Fruit fly (Drosophila melanogaster) whole organism, embryonic: ENCODE data around the gene Rab7.

Experiments
- CG10321 ChIP-seq: fragments of 200-800 bp; sonication (Bioruptor generic); IDR thresholded peaks from 2 replicates; pipeline ENCODE4 v1.3.6; 2022; ENCODE audit warnings: missing biosample characterization, missing genetic modification characterization
- CG2875 ChIP-seq: fragments of 200-800 bp; sonication (Bioruptor generic); optimal IDR thresholded peaks from 2 replicates; lab custom pipeline; 2017; ENCODE audit warnings: missing biosample characterization, mild to moderate bottlenecking, missing genetic modification characterization, missing genetic modification reagents
- CG3065 ChIP-seq: fragments of 200-800 bp; sonication (Bioruptor generic); optimal IDR thresholded peaks from 2 replicates; lab custom pipeline; 2016; ENCODE audit warnings: missing biosample characterization, missing genetic modification characterization
- Lpt ChIP-seq: fragments of >200 bp; optimal IDR thresholded peaks from 2 replicates; lab custom pipeline; 2018; ENCODE audit warnings: missing biosample characterization, missing genetic modification characterization
- NC2α ChIP-seq: fragments of 200-800 bp; sonication (Bioruptor generic); optimal IDR thresholded peaks from 2 replicates; lab custom pipeline; 2016; ENCODE audit warnings: missing biosample characterization, missing genetic modification characterization

dm6 chr3R:23995460-23995859 lies 2.7 kb downstream of the Rab7 start, which contains the start of gene CG33108:
- TF ChIP-seq NC2α (GFP tag; lab: Kevin White, UChicago), result no peak
- TF ChIP-seq Lpt, result no peak
- no peak for TF ChIP-seq CG2875 (GFP tag; lab: Kevin White, UChicago)
- TF ChIP-seq CG10321 (GFP tag; lab: Robert Waterston, UW), result no peak
- no peak for TF ChIP-seq CG3065 (GFP tag; lab: Kevin White, UChicago)
